Worm (Caenorhabditis elegans) whole organism, L4/young adult: Measurements from ENCODE around the gene srw-48.

Experiments
- W03F9.2 ChIP-seq: fragments of 150-350 bp; optimal IDR thresholded peaks from 2 replicates; lab custom pipeline; 2014; ENCODE audit warnings: missing biosample characterization, missing genetic modification characterization
- dao-5 ChIP-seq: sonication (generic microtip); optimal IDR thresholded peaks from 2 replicates; lab custom pipeline; 2016; ENCODE audit warnings: missing genotype, missing genetic modification characterization, moderate library complexity, missing compliant biosample characterization
- him-1 ChIP-seq: sonication (generic microtip); optimal IDR thresholded peaks from 2 replicates; lab custom pipeline; 2016; ENCODE audit warnings: missing genotype, missing genetic modification reagents, missing genetic modification characterization, missing compliant biosample characterization

DNA sequence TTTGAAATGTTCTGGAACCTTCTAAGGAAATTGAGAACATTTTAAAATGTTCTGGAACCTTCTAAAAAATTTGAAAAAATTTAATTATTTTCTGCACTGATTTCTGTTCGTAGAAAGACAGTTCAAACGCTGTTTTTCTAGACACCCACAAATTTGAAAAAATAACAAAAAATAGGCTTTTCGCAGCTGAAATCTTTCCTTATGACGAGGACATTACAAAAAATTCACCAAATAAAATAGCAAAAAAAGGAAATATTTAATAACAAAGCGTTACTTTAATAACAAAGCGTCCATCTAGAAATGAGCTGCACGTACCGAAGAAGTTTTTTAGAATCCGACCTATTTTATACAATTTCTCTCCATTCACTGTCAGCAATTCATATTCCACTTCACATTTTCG, 22.8 kb downstream of the srw-48 start, which contains the start of gene srh-141:
- TF ChIP-seq dao-5 (tag; lab: Kevin White, UChicago): no peak
- no peak for TF ChIP-seq him-1 (tag; lab: Kevin White, UChicago)
- no peak for TF ChIP-seq W03F9.2 (tag; lab: Kevin White, UChicago)
